Fruit fly (Drosophila melanogaster): ENCODE results near the gene ZC3H3.

Gene ZC3H3

DNA sequence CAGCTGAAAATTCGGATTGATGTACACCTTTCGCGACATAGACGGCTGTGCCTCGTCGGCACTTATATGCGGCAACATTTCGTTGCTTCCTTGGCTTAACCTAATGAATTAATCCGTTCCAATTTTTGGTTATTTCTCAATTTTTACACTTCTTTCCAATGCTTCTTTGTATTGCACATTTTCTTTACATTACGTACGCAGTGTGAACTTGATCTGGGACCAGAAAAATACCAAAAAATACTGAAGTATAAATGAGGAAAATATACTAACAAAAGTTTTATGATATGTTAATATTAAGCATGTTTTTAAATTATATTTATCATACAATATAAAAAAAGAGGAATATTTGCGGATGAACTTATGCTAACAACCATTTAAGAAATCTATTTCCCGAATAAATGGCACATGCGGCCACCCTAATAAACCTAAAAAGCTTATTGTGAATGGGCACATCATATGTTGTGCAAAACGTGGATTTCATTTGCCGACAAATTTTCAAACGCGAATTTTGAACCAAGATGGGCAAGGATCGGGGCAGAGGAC, at the start of gene ZC3H3, which contains the start of gene Pus7 (continued):
- TF ChIP-seq grau (tag; optimal IDR thresholded peaks at IDR 0.05): peak; percentile 26
- peak; percentile 57 for TF ChIP-seq CG12659 (GFP tag; optimal IDR thresholded peaks at IDR 0.05)
- TF ChIP-seq NfI (GFP tag; optimal IDR thresholded peaks at IDR 0.05): no peak
- TF ChIP-seq MESR4 (GFP tag; optimal IDR thresholded peaks at IDR 0.05): peak; percentile 90
- peak; percentile 64 for TF ChIP-seq gfzf (GFP tag; optimal IDR thresholded peaks at IDR 0.05)
- TF ChIP-seq Sox102F (GFP tag; optimal IDR thresholded peaks at IDR 0.05): no peak
- no peak for TF ChIP-seq HmgZ (tag; optimal IDR thresholded peaks at IDR 0.05)
- no peak for TF ChIP-seq Gsc (GFP tag; IDR thresholded peaks at IDR 0.05)
- TF ChIP-seq disco-r (GFP tag; optimal IDR thresholded peaks at IDR 0.05): no peak
- no peak for TF ChIP-seq inv (GFP tag; IDR thresholded peaks at IDR 0.05; ENCODE audit: partially characterized antibody)
- TF ChIP-seq Lhr (GFP tag; optimal IDR thresholded peaks at IDR 0.05): peak; percentile 6
- no peak for TF ChIP-seq CG31365 (tag; optimal IDR thresholded peaks at IDR 0.05)
- no peak for TF ChIP-seq CG34422 (GFP tag; IDR thresholded peaks at IDR 0.05)
- TF ChIP-seq fu2 (GFP tag; optimal IDR thresholded peaks at IDR 0.05): no peak
- no peak for TF ChIP-seq CG2678 (tag; optimal IDR thresholded peaks at IDR 0.05)
- peak; percentile 65 for TF ChIP-seq CG12391 (tag; optimal IDR thresholded peaks at IDR 0.05)
- TF ChIP-seq peb (GFP tag; IDR thresholded peaks at IDR 0.05): no peak
- no peak for TF ChIP-seq sim (GFP tag; IDR thresholded peaks at IDR 0.05)
- peak; percentile 67 for TF ChIP-seq YL-1 (GFP tag; optimal IDR thresholded peaks at IDR 0.05)
- TF ChIP-seq Rx (GFP tag; IDR thresholded peaks at IDR 0.05): no peak
- TF ChIP-seq Deaf1 (tag; optimal IDR thresholded peaks at IDR 0.05): no peak
- TF ChIP-seq ewg (GFP tag; optimal IDR thresholded peaks at IDR 0.05): peak; percentile 37
- TF ChIP-seq cas (GFP tag; IDR thresholded peaks at IDR 0.05): no peak
- TF ChIP-seq pb (GFP tag; optimal IDR thresholded peaks at IDR 0.05): no peak
- TF ChIP-seq nau (GFP tag; optimal IDR thresholded peaks at IDR 0.05): no peak
- no peak for TF ChIP-seq CG18262 (tag; optimal IDR thresholded peaks at IDR 0.05)
- no peak for TF ChIP-seq Dek (tag; optimal IDR thresholded peaks at IDR 0.05)
- no peak for TF ChIP-seq CG1233 (GFP tag; optimal IDR thresholded peaks at IDR 0.05)
- no peak for TF ChIP-seq CG15073 (GFP tag; optimal IDR thresholded peaks at IDR 0.05)
- no peak for TF ChIP-seq esg (GFP tag; conservative IDR thresholded peaks at IDR 0.05)
- no peak for TF ChIP-seq CG11695 (GFP tag; IDR thresholded peaks at IDR 0.05)
- TF ChIP-seq fru (optimal IDR thresholded peaks at IDR 0.05): no peak
- no peak for TF ChIP-seq sens-2 (GFP tag; IDR thresholded peaks at IDR 0.05)
- TF ChIP-seq zfh1 (GFP tag; IDR thresholded peaks at IDR 0.05): 0 out of 3 replicates have a peak, but pooled peaks have one; percentile 20
- no peak for TF ChIP-seq aop (GFP tag; IDR thresholded peaks at IDR 0.05)
- TF ChIP-seq CG1832 (GFP tag; optimal IDR thresholded peaks at IDR 0.05): no peak
- TF ChIP-seq Opbp (GFP tag; IDR thresholded peaks at IDR 0.05; ENCODE audit: partially characterized antibody): no peak
- TF ChIP-seq Lim3 (GFP tag; IDR thresholded peaks at IDR 0.05): no peak
- TF ChIP-seq CG3281 (GFP tag; optimal IDR thresholded peaks at IDR 0.05): no peak
- TF ChIP-seq CG4617 (GFP tag; optimal IDR thresholded peaks at IDR 0.05; ENCODE audit: borderline replicate concordance): peak; percentile 65
- no peak for TF ChIP-seq CHES-1-like (GFP tag; optimal IDR thresholded peaks at IDR 0.05)
- no peak for TF ChIP-seq tll (GFP tag; optimal IDR thresholded peaks at IDR 0.05)
- peak; percentile 1 for TF ChIP-seq Myb (GFP tag; optimal IDR thresholded peaks at IDR 0.05)
- TF ChIP-seq CG31441 (GFP tag; IDR thresholded peaks at IDR 0.05): no peak
- no peak for TF ChIP-seq Nf-YB (GFP tag; optimal IDR thresholded peaks at IDR 0.05)
- TF ChIP-seq ara (GFP tag; IDR thresholded peaks at IDR 0.05): no peak
- peak; percentile 71 for TF ChIP-seq sens (GFP tag)
- peak; percentile 76 for TF ChIP-seq ftz-f1 (GFP tag; optimal IDR thresholded peaks at IDR 0.05)
- no peak for TF ChIP-seq Jarid2 (GFP tag; optimal IDR thresholded peaks at IDR 0.05)
- no peak for TF ChIP-seq CG17186 (GFP tag; optimal IDR thresholded peaks at IDR 0.05)
- TF ChIP-seq row (GFP tag; IDR thresholded peaks at IDR 0.05): peak; percentile 46; the same call in 2 of the 3 replicates
